Fruit fly (Drosophila melanogaster) whole organism: Measurements from ENCODE around the gene CG11562.

Experiments
- CG8478 ChIP-seq: fragments of >200 bp; optimal IDR thresholded peaks from 2 replicates; lab custom pipeline; 2018; ENCODE audit warnings: inconsistent platforms
- Dll ChIP-seq: fragments of >200 bp; optimal IDR thresholded peaks from 2 replicates; lab custom pipeline; 2017
- EcR ChIP-seq, 2 experiments: fragments of >200 bp; optimal IDR thresholded peaks; 2 replicates each; lab custom pipeline; 2017; ENCODE audit warnings: missing biosample characterization in 2 of 2, missing genetic modification characterization in 2 of 2, missing genetic modification reagents in 2 of 2
- pan ChIP-seq: fragments of >200 bp; optimal IDR thresholded peaks from 2 replicates; lab custom pipeline; 2017
- psq ChIP-seq: fragments of >200 bp; optimal IDR thresholded peaks from 2 replicates; lab custom pipeline; 2017
- usp ChIP-seq: fragments of >200 bp; optimal IDR thresholded peaks from 2 replicates; lab custom pipeline; 2017; ENCODE audit warnings: missing biosample characterization, missing genetic modification characterization, mixed read lengths

Gene CG11562

DNA sequence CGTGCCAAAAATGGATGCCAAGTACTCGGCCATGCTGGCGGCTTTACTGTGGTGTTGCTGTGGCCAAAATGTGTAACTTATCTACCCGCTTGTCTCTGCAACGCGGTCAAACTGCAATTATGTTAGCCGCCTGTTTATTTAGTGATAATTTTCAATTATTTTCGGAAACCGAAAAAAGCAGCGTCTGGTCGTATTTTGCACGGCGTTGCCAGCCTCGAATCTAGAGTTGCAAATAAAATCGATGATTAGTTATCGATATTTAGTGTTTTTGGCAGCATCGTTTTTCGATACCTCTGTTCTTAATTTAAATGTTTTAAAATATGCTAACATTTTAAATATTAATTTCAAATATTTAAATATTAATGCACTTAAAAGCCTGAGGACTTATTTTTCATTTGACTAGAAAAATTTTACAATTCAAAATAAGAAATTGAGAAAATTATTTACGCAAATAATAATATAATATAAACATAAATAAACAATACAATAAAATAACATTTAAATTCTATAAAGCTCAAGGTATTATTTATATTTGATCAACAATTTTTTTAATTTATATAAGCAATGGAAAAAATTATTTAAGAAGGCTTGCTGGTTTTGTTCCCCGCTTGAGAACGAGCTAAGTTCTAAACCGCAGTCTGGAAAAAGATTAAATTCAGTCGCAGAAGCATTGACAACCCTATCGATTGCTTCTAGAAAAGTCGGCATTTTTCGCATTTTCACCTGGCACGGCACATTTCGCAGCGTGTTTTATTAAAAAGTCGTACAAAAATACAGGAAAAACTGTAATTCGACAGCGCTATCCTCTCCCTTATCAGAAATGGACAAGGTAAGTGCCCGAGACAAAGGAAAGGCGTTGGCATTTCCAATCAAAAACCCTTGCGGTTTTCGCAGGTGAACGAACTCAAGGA is 2.5 kb downstream of the CG11562 start, which contains the start of the genes U2af38 and Stip1:
U2af38 (minus strand) TSS at position 230 of the 911 bp plus-strand sequence.
Stip1 (plus strand) TSS at position 671 of the 911 bp plus-strand sequence.
- TF ChIP-seq CG8478 (lab: Kevin White, UChicago): no peak
- TF ChIP-seq EcR (GFP tag; optimal IDR thresholded peaks at IDR 0.05; lab: Kevin White, UChicago): peak; percentile 73 to 94

DNA sequence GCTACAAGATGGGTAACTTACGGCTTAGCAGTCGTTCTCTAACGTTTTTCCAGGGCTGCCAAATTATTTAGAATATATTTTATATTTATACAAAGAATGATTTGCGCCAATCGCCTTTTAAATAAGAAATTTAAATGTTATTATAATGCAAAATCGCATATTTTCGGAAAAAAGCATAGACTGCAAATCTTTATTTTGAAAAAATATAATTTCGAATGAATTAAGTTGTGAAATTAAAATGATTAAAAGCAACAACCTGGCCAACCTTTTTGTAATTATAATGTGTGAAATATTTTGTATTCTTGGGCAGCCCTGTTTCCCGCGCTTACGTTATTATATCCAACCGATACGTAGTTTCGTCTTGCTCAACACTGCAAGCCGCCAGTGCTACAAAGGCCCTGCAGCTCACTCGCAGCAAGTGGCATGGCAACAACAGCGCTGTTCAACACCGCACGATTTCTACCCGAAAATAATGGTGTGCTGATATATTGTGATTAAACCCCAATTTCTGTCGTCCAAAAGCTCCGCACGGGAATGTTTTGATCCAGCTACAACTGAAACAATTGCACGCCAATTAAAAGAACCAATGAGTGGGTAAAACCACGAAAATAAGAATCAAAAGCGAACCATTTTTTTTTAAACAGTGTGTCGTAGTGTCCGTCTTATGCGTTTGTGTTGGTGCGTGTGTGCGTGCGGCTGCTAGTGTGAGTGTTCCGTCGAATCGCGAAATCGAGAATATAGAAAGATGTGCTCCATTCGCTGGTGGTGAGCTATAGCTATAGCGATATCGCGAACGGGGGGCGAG is 5.5 kb downstream of the CG11562 start, which contains the start of gene Pi3K21B:
Pi3K21B (plus strand) TSS at position 401 of the 805 bp plus-strand sequence.
- no peak for TF ChIP-seq psq (lab: Kevin White, UChicago)
- TF ChIP-seq usp (GFP tag; lab: Kevin White, UChicago): no peak
- no peak for TF ChIP-seq EcR (GFP tag; optimal IDR thresholded peaks at IDR 0.05; lab: Kevin White, UChicago)
- no peak for TF ChIP-seq CG8478 (lab: Kevin White, UChicago)
- TF ChIP-seq Dll (lab: Kevin White, UChicago): no peak
- TF ChIP-seq pan (lab: Kevin White, UChicago): no peak

DNA sequence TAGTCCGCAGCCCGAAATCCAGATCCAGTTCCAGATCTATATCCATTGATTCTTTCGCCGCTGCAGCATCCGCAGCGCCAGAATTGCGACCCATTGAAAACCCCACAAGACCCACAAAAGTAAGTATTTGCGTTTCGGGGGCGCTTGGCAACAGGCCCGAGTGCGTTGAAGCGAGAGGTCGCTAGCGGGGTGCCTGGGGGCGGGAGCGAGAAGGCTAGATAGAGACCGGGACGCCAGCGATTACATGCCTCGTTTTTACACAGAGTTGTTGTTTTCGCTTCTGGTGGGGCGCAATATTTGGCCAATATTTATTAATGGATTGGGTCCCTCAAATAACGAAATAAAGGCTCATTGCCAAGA is 6.0 kb downstream of the CG11562 start:
- TF ChIP-seq EcR (GFP tag; optimal IDR thresholded peaks at IDR 0.05; lab: Kevin White, UChicago) (no peak), Dll (lab: Kevin White, UChicago) (no peak), usp (GFP tag; lab: Kevin White, UChicago) (no peak), CG8478 (lab: Kevin White, UChicago) (no peak), psq (lab: Kevin White, UChicago) (no peak), pan (lab: Kevin White, UChicago) (no peak)

DNA sequence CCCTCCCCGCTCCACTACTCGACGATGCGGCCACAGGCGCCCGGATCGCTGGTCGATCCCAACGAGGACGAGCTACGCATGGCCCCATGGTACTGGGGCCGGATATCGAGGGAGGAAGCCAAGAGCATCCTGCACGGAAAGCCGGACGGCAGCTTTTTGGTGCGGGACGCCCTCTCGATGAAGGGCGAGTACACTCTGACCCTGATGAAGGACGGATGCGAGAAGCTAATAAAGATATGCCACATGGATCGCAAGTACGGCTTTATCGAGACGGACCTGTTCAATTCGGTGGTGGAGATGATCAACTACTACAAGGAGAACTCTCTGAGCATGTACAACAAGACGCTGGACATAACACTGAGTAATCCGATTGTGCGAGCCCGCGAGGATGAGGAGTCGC is 6.8 kb downstream of the CG11562 start:
- TF ChIP-seq EcR (GFP tag; optimal IDR thresholded peaks at IDR 0.05; lab: Kevin White, UChicago) (no peak), usp (GFP tag; lab: Kevin White, UChicago) (no peak), pan (lab: Kevin White, UChicago) (no peak), psq (lab: Kevin White, UChicago) (no peak), Dll (lab: Kevin White, UChicago) (no peak), CG8478 (lab: Kevin White, UChicago) (no peak)

DNA sequence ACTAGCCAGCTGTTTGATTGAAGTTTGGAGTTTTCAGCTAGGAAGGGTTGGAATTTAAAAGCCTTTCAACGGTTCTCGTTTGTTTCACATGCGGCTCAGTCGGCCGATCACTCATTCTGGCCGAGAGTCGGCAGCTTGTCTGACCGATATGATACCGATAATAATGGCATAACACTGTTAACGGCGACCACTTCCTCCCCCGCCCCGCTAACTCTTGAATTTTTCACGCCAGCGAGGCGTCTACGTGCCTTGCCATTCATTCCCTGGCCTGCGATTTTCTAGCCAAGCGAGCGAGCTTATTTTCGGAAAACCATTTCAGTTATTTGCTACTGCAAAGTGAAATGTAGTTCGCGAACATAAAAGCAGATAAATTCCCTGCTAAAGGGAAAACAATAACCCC is 7.8 kb downstream of the CG11562 start:
- TF ChIP-seq Dll (lab: Kevin White, UChicago) (no peak), psq (lab: Kevin White, UChicago) (no peak), EcR (GFP tag; optimal IDR thresholded peaks at IDR 0.05; lab: Kevin White, UChicago) (no peak), pan (lab: Kevin White, UChicago) (no peak), CG8478 (lab: Kevin White, UChicago) (no peak), usp (GFP tag; lab: Kevin White, UChicago) (no peak)

DNA sequence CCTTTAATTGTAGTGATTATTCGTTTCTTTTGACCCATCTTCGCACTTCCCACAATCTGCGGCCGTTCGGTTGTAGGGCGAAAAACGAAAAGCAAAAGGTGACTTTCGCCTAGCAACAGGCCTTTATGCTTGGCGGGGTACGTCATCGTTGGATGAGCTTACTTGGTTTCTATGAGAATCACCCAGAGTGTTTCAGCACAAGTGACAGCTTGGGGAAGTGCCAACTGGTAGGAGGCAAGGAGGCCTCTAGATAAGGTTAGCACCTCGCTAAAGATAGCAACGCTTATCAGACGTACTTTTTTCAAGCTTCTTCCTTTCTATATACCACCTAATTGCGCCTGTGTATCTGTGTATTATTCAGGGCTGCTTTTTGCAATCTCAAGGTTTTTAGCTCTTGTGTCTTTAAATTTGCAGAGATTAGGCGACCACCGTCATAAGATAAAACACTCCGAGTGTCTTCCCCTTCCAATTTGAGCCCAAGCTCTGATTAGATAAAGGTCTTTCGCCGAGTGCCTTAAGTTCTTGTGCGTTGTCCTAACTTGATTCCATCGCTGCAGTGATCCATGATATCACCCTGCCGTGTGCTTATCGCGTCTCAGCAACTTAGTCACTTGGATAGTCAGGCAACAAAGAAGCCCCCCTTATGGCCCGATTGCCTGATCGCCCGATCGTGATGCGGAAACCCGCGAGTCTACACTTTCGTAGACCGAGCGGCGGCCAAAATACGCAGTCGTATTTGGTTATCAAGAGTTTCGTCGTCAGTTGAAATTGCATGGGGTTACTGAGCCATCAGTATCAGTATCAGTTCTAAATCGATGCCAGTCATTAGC is 8.9 kb downstream of the CG11562 start:
- no peak for TF ChIP-seq pan (lab: Kevin White, UChicago)
- no peak for TF ChIP-seq psq (lab: Kevin White, UChicago)
- TF ChIP-seq Dll (lab: Kevin White, UChicago): no peak
- no peak for TF ChIP-seq CG8478 (lab: Kevin White, UChicago)
- TF ChIP-seq EcR (GFP tag; optimal IDR thresholded peaks at IDR 0.05; lab: Kevin White, UChicago): no peak
- TF ChIP-seq usp (GFP tag; lab: Kevin White, UChicago): no peak

DNA sequence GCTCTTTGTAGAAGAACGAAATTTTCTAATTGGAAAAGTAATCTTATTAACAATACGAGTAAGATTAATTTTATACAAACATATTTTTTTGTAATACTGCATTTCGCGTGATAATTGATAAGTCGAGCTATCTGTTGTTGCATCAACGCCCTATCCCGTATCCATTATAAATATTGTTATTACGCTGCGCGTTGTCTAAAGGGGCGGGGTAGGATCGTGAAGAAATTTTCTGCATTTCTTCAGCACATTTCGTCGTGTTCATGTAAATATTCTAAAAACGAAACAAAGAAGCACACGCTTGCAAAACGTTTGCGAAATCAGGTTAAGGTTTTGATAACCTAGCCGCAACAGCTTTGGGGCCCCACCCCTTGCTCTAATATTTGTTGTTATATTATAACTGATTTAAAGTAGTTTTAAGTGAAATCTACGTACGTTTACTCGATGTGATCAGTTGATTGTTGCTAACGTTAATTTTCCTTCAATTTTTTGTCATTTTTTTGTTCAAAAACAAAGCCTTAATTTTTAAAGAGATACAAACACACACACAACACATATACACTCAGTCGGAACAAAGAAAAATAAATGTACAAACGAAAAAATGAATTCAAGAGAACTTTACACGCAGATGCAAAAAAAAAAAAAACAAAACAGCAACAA is 11.2 kb downstream of the CG11562 start:
- TF ChIP-seq Dll (lab: Kevin White, UChicago): no peak
- TF ChIP-seq CG8478 (lab: Kevin White, UChicago): no peak
- TF ChIP-seq psq (lab: Kevin White, UChicago): no peak
- TF ChIP-seq usp (GFP tag; lab: Kevin White, UChicago): no peak

DNA sequence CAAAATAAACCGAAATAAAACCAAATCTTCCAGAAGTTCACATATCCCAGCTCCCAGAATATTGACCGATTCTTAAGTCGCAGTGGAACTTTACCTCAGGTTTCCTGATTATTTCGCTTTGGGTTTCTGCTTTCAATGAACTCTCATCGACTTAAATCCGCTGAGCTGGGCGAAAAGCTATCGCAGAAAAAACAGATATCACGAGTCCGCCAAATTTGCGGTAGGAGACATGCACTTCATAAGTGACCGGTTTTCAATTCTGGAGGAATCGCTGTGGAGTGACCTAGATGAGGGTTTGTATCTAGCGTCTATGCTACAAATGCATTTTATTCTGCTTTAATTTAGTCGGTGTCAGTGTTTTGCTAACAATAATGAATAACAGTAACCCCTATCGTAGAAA is 13.0 kb downstream of the CG11562 start:
- no peak for TF ChIP-seq CG8478 (lab: Kevin White, UChicago)
- no peak for TF ChIP-seq pan (lab: Kevin White, UChicago)
- no peak for TF ChIP-seq usp (GFP tag; lab: Kevin White, UChicago)
- TF ChIP-seq EcR (GFP tag; optimal IDR thresholded peaks at IDR 0.05; lab: Kevin White, UChicago): no peak
- TF ChIP-seq Dll (lab: Kevin White, UChicago): no peak

DNA sequence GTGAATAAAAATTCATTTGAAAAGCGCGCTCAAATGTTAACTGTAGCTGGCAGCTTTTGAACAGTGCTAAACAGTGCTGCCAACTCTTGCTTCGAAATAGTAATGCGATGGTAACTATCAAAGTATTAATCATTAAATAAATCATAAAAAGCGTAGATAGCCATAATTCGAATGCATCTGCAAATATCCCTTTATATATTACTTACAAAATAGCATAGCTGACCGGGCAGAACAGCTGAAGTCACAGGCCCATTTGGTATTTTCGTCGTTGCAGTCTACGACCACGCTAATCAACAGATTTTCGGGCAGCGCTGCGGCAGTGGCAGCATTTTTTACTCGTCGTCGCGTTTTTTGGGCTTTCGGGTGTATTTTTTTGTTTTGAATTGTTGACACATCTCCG is 13.4 kb downstream of the CG11562 start, which contains the start of gene Plc21C:
Plc21C (plus strand) TSS at position 290 of the 400 bp plus-strand sequence.
- no peak for TF ChIP-seq pan (lab: Kevin White, UChicago)
- no peak for TF ChIP-seq CG8478 (lab: Kevin White, UChicago)
- TF ChIP-seq Dll (lab: Kevin White, UChicago): no peak
- TF ChIP-seq psq (lab: Kevin White, UChicago): no peak
